Worm (Caenorhabditis elegans) whole organism, L4/young adult: Measurements from ENCODE around the gene F59F5.4.

Source experiments
- W03F9.2 ChIP-seq: fragments of 150-350 bp; optimal IDR thresholded peaks from 2 replicates; lab custom pipeline; 2014; ENCODE audit warnings: missing biosample characterization, missing genetic modification characterization
- dao-5 ChIP-seq: sonication (generic microtip); optimal IDR thresholded peaks from 2 replicates; lab custom pipeline; 2016; ENCODE audit warnings: missing genotype, missing genetic modification characterization, moderate library complexity, missing compliant biosample characterization
- him-1 ChIP-seq: sonication (generic microtip); optimal IDR thresholded peaks from 2 replicates; lab custom pipeline; 2016; ENCODE audit warnings: missing genotype, missing genetic modification reagents, missing genetic modification characterization, missing compliant biosample characterization

DNA sequence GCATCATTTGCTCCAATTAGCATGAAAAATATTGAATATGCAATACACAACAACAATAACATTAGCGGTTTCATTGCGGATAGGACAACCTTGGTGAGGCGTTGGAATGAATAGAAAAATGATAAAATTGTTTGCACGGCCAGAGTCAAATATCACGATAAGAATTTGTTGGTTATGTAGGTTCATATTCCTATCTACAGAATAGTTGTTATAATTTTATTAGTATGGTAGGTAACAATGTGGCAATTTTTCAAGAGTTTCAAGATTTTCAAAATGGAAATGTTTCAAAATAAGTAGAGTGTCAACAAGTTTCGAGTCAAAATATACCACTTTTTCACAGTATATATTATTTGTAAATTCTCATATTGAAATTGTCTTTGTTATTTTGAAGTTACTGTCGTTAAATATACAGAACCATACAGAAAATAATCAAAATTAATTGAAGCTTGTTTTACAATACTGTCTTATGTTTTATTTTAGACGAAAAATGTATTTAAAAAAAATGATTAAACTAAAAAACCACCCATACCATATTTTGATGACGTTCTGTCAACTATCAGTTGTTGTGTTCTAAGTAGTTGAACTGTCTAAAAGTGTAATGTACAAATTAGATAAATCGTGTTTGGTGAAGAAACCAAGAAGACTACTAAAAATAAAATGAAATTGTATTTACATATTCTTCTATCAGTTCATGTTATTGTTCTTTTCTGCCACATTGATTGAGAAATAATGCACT is at the start of gene F59F5.4, which contains the start of gene F59F5.3:
- no peak for TF ChIP-seq W03F9.2 (tag; lab: Kevin White, UChicago)
- no peak for TF ChIP-seq him-1 (tag; lab: Kevin White, UChicago)
- TF ChIP-seq dao-5 = no peak
